Worm (Caenorhabditis elegans) whole organism, L3 larva: Measurements from ENCODE around the gene C07D10.6.

Experiments used
- R02D3.7 ChIP-seq: fragments of 150-350 bp; optimal IDR thresholded peaks from 2 replicates; lab custom pipeline; 2014; ENCODE audit warnings: missing biosample characterization, missing genetic modification characterization
- ZK546.5 ChIP-seq: sonication (generic microtip); optimal IDR thresholded peaks from 2 replicates; lab custom pipeline; 2017; ENCODE audit warnings: missing biosample characterization, missing genetic modification characterization
- elt-3 ChIP-seq, 3 experiments: fragments of 150-350 bp in 1 of 3; sonication (generic microtip) in 2 of 3; optimal IDR thresholded peaks; 2 replicates in 2 of 3; 4 replicates in 1 of 3; lab custom pipeline; 2014 to 2017; ENCODE audit warnings: missing biosample characterization in 3 of 3, missing genetic modification characterization in 3 of 3
- fkh-10 ChIP-seq: sonication (generic microtip); optimal IDR thresholded peaks from 2 replicates; lab custom pipeline; 2017; ENCODE audit warnings: missing biosample characterization, missing genetic modification reagents, missing genetic modification characterization
- jun-1 ChIP-seq: fragments of 150-350 bp; optimal IDR thresholded peaks from 2 replicates; lab custom pipeline; 2014; ENCODE audit warnings: missing biosample characterization, missing genetic modification reagents, missing genetic modification characterization
- nhr-12 ChIP-seq: fragments of 150-350 bp; optimal IDR thresholded peaks from 2 replicates; lab custom pipeline; 2014; ENCODE audit warnings: missing biosample characterization, missing genetic modification characterization
- tbx-2 ChIP-seq: sonication (generic microtip); optimal IDR thresholded peaks from 2 replicates; lab custom pipeline; 2016; ENCODE audit warnings: mild to moderate bottlenecking, missing genetic modification characterization, missing compliant biosample characterization
- unc-39 ChIP-seq: sonication (generic microtip); optimal IDR thresholded peaks from 4 replicates; lab custom pipeline; 2017; ENCODE audit warnings: missing biosample characterization, missing genetic modification characterization
- unc-62 ChIP-seq: fragments of 150-350 bp; sonication (generic microtip); optimal IDR thresholded peaks from 4 replicates; lab custom pipeline; 2014; ENCODE audit warnings: missing biosample characterization, missing genetic modification reagents, missing genetic modification characterization
- zag-1 ChIP-seq: fragments of 150-350 bp; optimal IDR thresholded peaks from 2 replicates; lab custom pipeline; 2014; ENCODE audit warnings: missing biosample characterization, missing genetic modification characterization

DNA sequence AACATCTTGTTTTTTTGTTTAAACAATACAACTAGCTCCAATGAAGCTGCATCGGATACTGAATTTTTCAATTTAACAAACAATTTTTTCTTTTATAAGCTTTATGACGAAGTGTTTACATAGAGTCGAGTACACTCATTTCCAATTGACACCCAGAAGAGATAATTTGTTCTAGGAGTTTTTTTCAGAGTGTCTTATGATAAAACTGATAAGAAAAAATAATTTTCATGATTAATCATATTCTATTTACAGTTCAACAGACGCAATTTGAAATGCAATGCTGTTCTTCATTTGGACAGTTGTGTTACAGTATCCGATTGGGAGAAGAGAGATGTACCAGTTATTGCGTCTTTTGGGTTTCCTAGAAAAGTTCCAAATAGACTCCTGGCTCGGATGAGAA, 2.8 kb downstream of the C07D10.6 start:
- TF ChIP-seq ZK546.5 (tag; lab: Kevin White, UChicago), result no peak
- TF ChIP-seq jun-1 (tag; lab: Kevin White, UChicago), result no peak
- TF ChIP-seq zag-1 (tag; lab: Kevin White, UChicago), result no peak
- TF ChIP-seq unc-62, result no peak
- no peak for TF ChIP-seq nhr-12 (tag; lab: Kevin White, UChicago)
- TF ChIP-seq tbx-2, result no peak
- TF ChIP-seq elt-3 (tag; optimal IDR thresholded peaks at IDR 0.05; lab: Kevin White, UChicago), result no peak
- TF ChIP-seq R02D3.7, result no peak
- no peak for TF ChIP-seq fkh-10 (GFP tag; lab: Kevin White, UChicago)
- TF ChIP-seq unc-39 (tag; lab: Kevin White, UChicago), result no peak
